Worm (Caenorhabditis elegans) whole organism, L2 larva: Measurements from ENCODE around the gene sid-2.

Experiments
- C34F6.9 ChIP-seq: fragments of 150-350 bp; optimal IDR thresholded peaks from 2 replicates; lab custom pipeline; 2014; ENCODE audit warnings: missing biosample characterization, missing genetic modification characterization
- F13H6.1 ChIP-seq: sonication (generic microtip); optimal IDR thresholded peaks from 2 replicates; lab custom pipeline; 2016; ENCODE audit warnings: missing genetic modification characterization, missing compliant biosample characterization
- R02D3.7 ChIP-seq: fragments of 150-350 bp; optimal IDR thresholded peaks from 2 replicates; lab custom pipeline; 2014; ENCODE audit warnings: missing biosample characterization, missing genetic modification characterization
- Y55F3AM.14 ChIP-seq: fragments of 200-800 bp; sonication (Bioruptor generic); optimal IDR thresholded peaks from 2 replicates; lab custom pipeline; 2018; ENCODE audit warnings: mild to moderate bottlenecking, missing genetic modification characterization, missing compliant biosample characterization
- ZK546.5 ChIP-seq: sonication (generic microtip); optimal IDR thresholded peaks from 2 replicates; lab custom pipeline; 2017; ENCODE audit warnings: missing biosample characterization, missing genetic modification characterization
- alr-1 ChIP-seq: fragments of 150-350 bp; optimal IDR thresholded peaks from 2 replicates; lab custom pipeline; 2014; ENCODE audit warnings: missing biosample characterization, missing genetic modification characterization
- aly-2 ChIP-seq: fragments of 150-350 bp; optimal IDR thresholded peaks from 2 replicates; lab custom pipeline; 2014; ENCODE audit warnings: missing biosample characterization, missing genetic modification characterization
- ama-1 ChIP-seq: fragments of 150-350 bp; optimal IDR thresholded peaks from 2 replicates; lab custom pipeline; 2018; ENCODE audit warnings: inconsistent platforms
- blmp-1 ChIP-seq: sonication (generic microtip); optimal IDR thresholded peaks from 2 replicates; lab custom pipeline; 2017; ENCODE audit warnings: missing genetic modification characterization, mild to moderate bottlenecking, missing compliant biosample characterization, antibody characterized with exemption, moderate library complexity; ENCODE audit not compliant: insufficient read depth
- ceh-16 ChIP-seq: fragments of 150-350 bp; optimal IDR thresholded peaks from 2 replicates; lab custom pipeline; 2014; ENCODE audit warnings: missing biosample characterization, missing genetic modification characterization
- ceh-82 ChIP-seq: fragments of 150-350 bp; optimal IDR thresholded peaks from 2 replicates; lab custom pipeline; 2014; ENCODE audit warnings: missing biosample characterization, missing genetic modification characterization
- crh-2 ChIP-seq: sonication (generic microtip); optimal IDR thresholded peaks from 2 replicates; lab custom pipeline; 2017; ENCODE audit warnings: missing biosample characterization, missing genetic modification characterization
- dmd-4 ChIP-seq: sonication (generic microtip); optimal IDR thresholded peaks from 2 replicates; lab custom pipeline; 2017; ENCODE audit warnings: missing biosample characterization, missing genetic modification characterization
- egl-27 ChIP-seq: sonication (generic microtip); optimal IDR thresholded peaks from 3 replicates; lab custom pipeline; 2017; ENCODE audit warnings: missing biosample characterization, missing genetic modification reagents, missing genetic modification characterization
- elt-1 ChIP-seq: fragments of 150-350 bp; optimal IDR thresholded peaks from 2 replicates; lab custom pipeline; 2014; ENCODE audit warnings: missing biosample characterization, missing genetic modification characterization
- elt-3 ChIP-seq: sonication (generic microtip); optimal IDR thresholded peaks from 2 replicates; lab custom pipeline; 2017; ENCODE audit warnings: missing biosample characterization, missing genetic modification characterization
- fos-1 ChIP-seq: fragments of 150-350 bp; optimal IDR thresholded peaks from 2 replicates; lab custom pipeline; 2014; ENCODE audit warnings: missing biosample characterization, missing genetic modification characterization
- gmeb-1 ChIP-seq: fragments of 150-350 bp; optimal IDR thresholded peaks from 2 replicates; lab custom pipeline; 2014; ENCODE audit warnings: missing biosample characterization, missing genetic modification characterization
- lin-11 ChIP-seq: fragments of 150-350 bp; sonication (generic microtip); optimal IDR thresholded peaks from 2 replicates; lab custom pipeline; 2014; ENCODE audit warnings: missing biosample characterization, missing genetic modification characterization, inconsistent platforms, mixed read lengths
- lin-13 ChIP-seq: fragments of 150-350 bp; optimal IDR thresholded peaks from 2 replicates; lab custom pipeline; 2014; ENCODE audit warnings: missing biosample characterization, missing genetic modification reagents, missing genetic modification characterization
- lin-39 ChIP-seq: fragments of 150-350 bp; optimal IDR thresholded peaks from 2 replicates; lab custom pipeline; 2014; ENCODE audit warnings: missing biosample characterization, missing genetic modification reagents, missing genetic modification characterization
- lsy-2 ChIP-seq, 2 experiments: fragments of 150-350 bp in 1 of 2; sonication (generic microtip) in 1 of 2; optimal IDR thresholded peaks; 2 replicates each; lab custom pipeline; 2014 to 2017; ENCODE audit warnings: missing biosample characterization in 2 of 2, missing genetic modification characterization in 2 of 2
- mab-5 ChIP-seq: fragments of 150-350 bp; optimal IDR thresholded peaks from 2 replicates; lab custom pipeline; 2014; ENCODE audit warnings: missing biosample characterization, missing genetic modification characterization
- mbf-1 ChIP-seq: sonication (generic microtip); optimal IDR thresholded peaks from 2 replicates; lab custom pipeline; 2017; ENCODE audit warnings: missing biosample characterization, missing genetic modification characterization
- mdl-1 ChIP-seq, 2 experiments: fragments of 150-350 bp in 1 of 2; sonication (generic microtip) in 1 of 2; optimal IDR thresholded peaks; 2 replicates each; lab custom pipeline; 2017; ENCODE audit warnings: missing biosample characterization in 2 of 2, missing genetic modification characterization in 2 of 2
- nhr-10 ChIP-seq: sonication (generic microtip); optimal IDR thresholded peaks from 2 replicates; lab custom pipeline; 2017; ENCODE audit warnings: missing biosample characterization, missing genetic modification characterization
- nhr-11 ChIP-seq: fragments of 150-350 bp; optimal IDR thresholded peaks from 2 replicates; lab custom pipeline; 2014; ENCODE audit warnings: missing biosample characterization, missing genetic modification characterization
- nhr-12 ChIP-seq: fragments of 150-350 bp; optimal IDR thresholded peaks from 2 replicates; lab custom pipeline; 2014; ENCODE audit warnings: missing biosample characterization, missing genetic modification characterization
- nhr-129 ChIP-seq: fragments of 150-350 bp; optimal IDR thresholded peaks from 2 replicates; lab custom pipeline; 2014; ENCODE audit warnings: missing biosample characterization, missing genetic modification characterization
- nhr-21 ChIP-seq: fragments of 150-350 bp; optimal IDR thresholded peaks from 2 replicates; lab custom pipeline; 2014; ENCODE audit warnings: missing biosample characterization, missing genetic modification characterization
- nhr-23 ChIP-seq: fragments of 150-350 bp; optimal IDR thresholded peaks from 2 replicates; lab custom pipeline; 2014; ENCODE audit warnings: missing biosample characterization, missing genetic modification reagents, missing genetic modification characterization
- nhr-237 ChIP-seq: fragments of 150-350 bp; optimal IDR thresholded peaks from 2 replicates; lab custom pipeline; 2014; ENCODE audit warnings: missing biosample characterization, missing genetic modification characterization
- nhr-25 ChIP-seq: fragments of 150-350 bp; sonication (generic microtip); optimal IDR thresholded peaks from 3 replicates; lab custom pipeline; 2014; ENCODE audit warnings: missing biosample characterization, missing genetic modification characterization
- nhr-6 ChIP-seq: fragments of 150-350 bp; optimal IDR thresholded peaks from 2 replicates; lab custom pipeline; 2014; ENCODE audit warnings: missing biosample characterization, missing genetic modification characterization
- nhr-77 ChIP-seq: fragments of 150-350 bp; optimal IDR thresholded peaks from 2 replicates; lab custom pipeline; 2014; ENCODE audit warnings: missing biosample characterization, missing genetic modification characterization
- peb-1 ChIP-seq: fragments of 150-350 bp; optimal IDR thresholded peaks from 2 replicates; lab custom pipeline; 2014; ENCODE audit warnings: missing biosample characterization, missing genetic modification characterization
- sem-4 ChIP-seq: fragments of 150-350 bp; optimal IDR thresholded peaks from 2 replicates; lab custom pipeline; 2014; ENCODE audit warnings: missing biosample characterization, missing genetic modification reagents, missing genetic modification characterization
- skn-1 ChIP-seq: sonication (generic microtip); optimal IDR thresholded peaks from 2 replicates; lab custom pipeline; 2017; ENCODE audit warnings: missing biosample characterization, missing genetic modification characterization
- sma-3 ChIP-seq: sonication (generic microtip); optimal IDR thresholded peaks from 2 replicates; lab custom pipeline; 2016; ENCODE audit warnings: missing genetic modification reagents, missing genetic modification characterization, missing compliant biosample characterization
- sma-9 ChIP-seq, 2 experiments: fragments of 150-350 bp in 1 of 2; sonication (generic microtip) in 1 of 2; optimal IDR thresholded peaks; 2 replicates each; lab custom pipeline; 2014 to 2016; ENCODE audit warnings: missing genetic modification characterization in 2 of 2, mild to moderate bottlenecking in 1 of 2, missing biosample characterization in 1 of 2, missing compliant biosample characterization in 1 of 2, missing genetic modification reagents in 1 of 2, moderate library complexity in 1 of 2
- snpc-4 ChIP-seq: fragments of 150-350 bp; optimal IDR thresholded peaks from 2 replicates; lab custom pipeline; 2014; ENCODE audit warnings: missing biosample characterization, missing genetic modification characterization
- unc-39 ChIP-seq: fragments of 150-350 bp; optimal IDR thresholded peaks from 2 replicates; lab custom pipeline; 2014; ENCODE audit warnings: missing biosample characterization, missing genetic modification characterization
- unc-55 ChIP-seq: fragments of 150-350 bp; sonication (generic microtip); optimal IDR thresholded peaks from 3 replicates; lab custom pipeline; 2014; ENCODE audit warnings: missing biosample characterization, missing genetic modification reagents, missing genetic modification characterization
- unc-62 ChIP-seq: fragments of 150-350 bp; optimal IDR thresholded peaks from 2 replicates; lab custom pipeline; 2014; ENCODE audit warnings: missing biosample characterization, missing genetic modification reagents, missing genetic modification characterization
- zag-1 ChIP-seq: fragments of 150-350 bp; optimal IDR thresholded peaks from 2 replicates; lab custom pipeline; 2014; ENCODE audit warnings: missing biosample characterization, missing genetic modification characterization
- ztf-1 ChIP-seq: fragments of 200-800 bp; sonication (Bioruptor generic); conservative IDR thresholded peaks from 2 replicates; pipeline ENCODE4 v1.3.6; 2022; ENCODE audit warnings: missing genetic modification characterization, missing compliant biosample characterization
- ztf-11 ChIP-seq: sonication (generic microtip); optimal IDR thresholded peaks from 2 replicates; lab custom pipeline; 2017; ENCODE audit warnings: missing biosample characterization, missing genetic modification characterization
- ztf-4 ChIP-seq: fragments of 150-350 bp; optimal IDR thresholded peaks from 2 replicates; lab custom pipeline; 2014; ENCODE audit warnings: missing biosample characterization, missing genetic modification characterization

Gene sid-2

ce11 chrIII:13693187-13693586 is 13.9 kb downstream of the sid-2 start:
- no peak for TF ChIP-seq F13H6.1 (tag; lab: Kevin White, UChicago)
- no peak for TF ChIP-seq sma-9 (GFP tag; optimal IDR thresholded peaks at IDR 0.05; lab: Kevin White, UChicago)
- TF ChIP-seq sma-9 (tag; optimal IDR thresholded peaks at IDR 0.05; lab: Kevin White, UChicago) = no peak
- no peak for TF ChIP-seq Y55F3AM.14 (GFP tag; lab: Kevin White, UChicago)
- no peak for TF ChIP-seq ceh-16 (tag; lab: Kevin White, UChicago)
- no peak for TF ChIP-seq nhr-21 (tag; lab: Kevin White, UChicago)
- no peak for TF ChIP-seq lin-39 (tag; lab: Kevin White, UChicago)
- TF ChIP-seq egl-27 (tag; lab: Kevin White, UChicago) = no peak
- TF ChIP-seq ztf-11 = no peak
- TF ChIP-seq blmp-1 (tag; lab: Kevin White, UChicago) = no peak
- TF ChIP-seq nhr-129 (tag; lab: Kevin White, UChicago) = no peak
- TF ChIP-seq C34F6.9 (tag; lab: Kevin White, UChicago) = no peak
- no peak for TF ChIP-seq gmeb-1 (tag; lab: Kevin White, UChicago)
- TF ChIP-seq elt-3 (tag; lab: Kevin White, UChicago) = no peak
- no peak for TF ChIP-seq ztf-4
- no peak for TF ChIP-seq nhr-12 (tag; lab: Kevin White, UChicago)
- TF ChIP-seq R02D3.7 (tag; lab: Kevin White, UChicago) = no peak

ce11 chrIII:13694048-13694447 is 14.8 kb downstream of the sid-2 start:
- TF ChIP-seq egl-27 (tag; lab: Kevin White, UChicago) (no peak), lsy-2 (tag; optimal IDR thresholded peaks at IDR 0.05; lab: Kevin White, UChicago) (peak in 1 of 2 experiments; percentile 39), R02D3.7 (tag; lab: Kevin White, UChicago) (no peak), nhr-21 (tag; lab: Kevin White, UChicago) (no peak), C34F6.9 (tag; lab: Kevin White, UChicago) (peak; percentile 26), unc-55 (no peak), lin-13 (GFP tag; lab: Kevin White, UChicago) (no peak), elt-1 (tag; lab: Kevin White, UChicago) (no peak), lin-11 (tag; lab: Kevin White, UChicago) (no peak), lin-39 (tag; lab: Kevin White, UChicago) (no peak), elt-3 (tag; lab: Kevin White, UChicago) (no peak), ztf-1 (GFP tag; lab: Robert Waterston, UW) (no peak), sma-9 (GFP tag; optimal IDR thresholded peaks at IDR 0.05; lab: Kevin White, UChicago) (peak; percentile 35), sma-9 (tag; optimal IDR thresholded peaks at IDR 0.05; lab: Kevin White, UChicago) (no peak), crh-2 (tag; lab: Kevin White, UChicago) (peak; percentile 47), mdl-1 (tag; optimal IDR thresholded peaks at IDR 0.05; lab: Kevin White, UChicago) (no peak), nhr-6 (tag; lab: Kevin White, UChicago) (no peak), fos-1 (tag; lab: Kevin White, UChicago) (peak; percentile 81), dmd-4 (tag; lab: Kevin White, UChicago) (no peak), unc-39 (tag; lab: Kevin White, UChicago) (no peak), sma-3 (GFP tag; lab: Kevin White, UChicago) (peak; percentile 33), skn-1 (tag; lab: Kevin White, UChicago) (no peak), zag-1 (tag; lab: Kevin White, UChicago) (no peak), F13H6.1 (tag; lab: Kevin White, UChicago) (peak; percentile 64), nhr-129 (tag; lab: Kevin White, UChicago) (peak; percentile 62), nhr-77 (tag; lab: Kevin White, UChicago) (no peak), ztf-4 (no peak), Y55F3AM.14 (GFP tag; lab: Kevin White, UChicago) (no peak), mab-5 (no peak), nhr-11 (tag; lab: Kevin White, UChicago) (no peak), nhr-10 (tag; lab: Kevin White, UChicago) (no peak), gmeb-1 (tag; lab: Kevin White, UChicago) (peak; percentile 49), ama-1 (lab: Kevin White, UChicago) (peak; percentile 71), aly-2 (no peak), ceh-82 (tag; lab: Kevin White, UChicago) (no peak), ZK546.5 (no peak), unc-62 (GFP tag; lab: Kevin White, UChicago) (no peak), ztf-11 (no peak), peb-1 (no peak), ceh-16 (tag; lab: Kevin White, UChicago) (no peak), alr-1 (tag; lab: Kevin White, UChicago) (no peak), mbf-1 (tag; lab: Kevin White, UChicago) (no peak), nhr-25 (tag; lab: Kevin White, UChicago) (peak; percentile 55), snpc-4 (tag; lab: Kevin White, UChicago) (no peak), sem-4 (tag; lab: Kevin White, UChicago) (no peak), nhr-237 (tag; lab: Kevin White, UChicago) (no peak), nhr-23 (tag; lab: Kevin White, UChicago) (no peak), nhr-12 (tag; lab: Kevin White, UChicago) (no peak), blmp-1 (tag; lab: Kevin White, UChicago) (peak; percentile 30)
